Fruit fly (Drosophila melanogaster) whole organism, adult: Measurements from ENCODE around the gene CG18547.

ENCODE experiments used
- CG12768 ChIP-seq: fragments of 200-800 bp; sonication (Bioruptor generic); optimal IDR thresholded peaks from 2 replicates; lab custom pipeline; 2017; ENCODE audit warnings: missing biosample characterization, missing genetic modification characterization, mild to moderate bottlenecking, moderate library complexity, missing genetic modification reagents
- CG1620 ChIP-seq: fragments of 200-800 bp; sonication (Bioruptor generic); optimal IDR thresholded peaks from 2 replicates; lab custom pipeline; 2016; ENCODE audit warnings: missing biosample characterization, missing genetic modification characterization
- CG5204 ChIP-seq: fragments of 200-800 bp; sonication (Bioruptor generic); optimal IDR thresholded peaks from 2 replicates; lab custom pipeline; 2016; ENCODE audit warnings: missing biosample characterization, missing genetic modification characterization
- CG7045 ChIP-seq: fragments of 200-800 bp; sonication (Bioruptor generic); optimal IDR thresholded peaks from 2 replicates; lab custom pipeline; 2017; ENCODE audit warnings: missing biosample characterization, mild to moderate bottlenecking, missing genetic modification characterization
- Mnt ChIP-seq: fragments of 200-800 bp; sonication (Bioruptor generic); optimal IDR thresholded peaks from 2 replicates; lab custom pipeline; 2016; ENCODE audit warnings: missing biosample characterization, mild to moderate bottlenecking, missing genetic modification characterization
- tj ChIP-seq: fragments of 200-800 bp; sonication (Bioruptor generic); optimal IDR thresholded peaks from 3 replicates; lab custom pipeline; 2017; ENCODE audit warnings: missing biosample characterization, mild to moderate bottlenecking, missing genetic modification characterization, moderate library complexity
- toe ChIP-seq: fragments of 200-800 bp; sonication (Bioruptor generic); optimal IDR thresholded peaks from 2 replicates; lab custom pipeline; 2016; ENCODE audit warnings: missing biosample characterization, missing genetic modification characterization

DNA sequence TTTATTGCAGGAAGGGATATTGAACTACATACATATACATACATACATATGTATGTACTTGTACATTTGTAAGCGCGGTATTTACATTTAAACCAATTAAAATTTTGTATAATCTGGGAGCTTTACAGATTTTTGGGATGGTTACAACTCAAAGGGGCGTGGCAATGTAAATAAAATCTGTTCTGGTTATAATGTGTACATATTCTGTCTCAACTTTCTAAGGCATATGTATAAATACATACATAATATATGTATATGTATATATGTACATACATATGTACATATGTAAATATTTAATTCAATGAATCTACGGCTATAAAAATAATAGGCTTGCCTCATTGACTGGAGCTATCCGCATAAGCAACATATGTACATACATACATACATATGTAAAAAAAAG lies 22.8 kb downstream of the CG18547 start:
- TF ChIP-seq Mnt: no peak
- TF ChIP-seq CG7045 (GFP tag; lab: Kevin White, UChicago): no peak
- no peak for TF ChIP-seq tj (GFP tag; lab: Kevin White, UChicago)
- TF ChIP-seq CG12768: no peak
- TF ChIP-seq CG5204 (GFP tag; lab: Kevin White, UChicago): no peak
- TF ChIP-seq toe (GFP tag; lab: Kevin White, UChicago): no peak
- TF ChIP-seq CG1620 (GFP tag; lab: Kevin White, UChicago): no peak
